Worm (Caenorhabditis elegans): Measurements from ENCODE around the gene K09A9.8.

DNA sequence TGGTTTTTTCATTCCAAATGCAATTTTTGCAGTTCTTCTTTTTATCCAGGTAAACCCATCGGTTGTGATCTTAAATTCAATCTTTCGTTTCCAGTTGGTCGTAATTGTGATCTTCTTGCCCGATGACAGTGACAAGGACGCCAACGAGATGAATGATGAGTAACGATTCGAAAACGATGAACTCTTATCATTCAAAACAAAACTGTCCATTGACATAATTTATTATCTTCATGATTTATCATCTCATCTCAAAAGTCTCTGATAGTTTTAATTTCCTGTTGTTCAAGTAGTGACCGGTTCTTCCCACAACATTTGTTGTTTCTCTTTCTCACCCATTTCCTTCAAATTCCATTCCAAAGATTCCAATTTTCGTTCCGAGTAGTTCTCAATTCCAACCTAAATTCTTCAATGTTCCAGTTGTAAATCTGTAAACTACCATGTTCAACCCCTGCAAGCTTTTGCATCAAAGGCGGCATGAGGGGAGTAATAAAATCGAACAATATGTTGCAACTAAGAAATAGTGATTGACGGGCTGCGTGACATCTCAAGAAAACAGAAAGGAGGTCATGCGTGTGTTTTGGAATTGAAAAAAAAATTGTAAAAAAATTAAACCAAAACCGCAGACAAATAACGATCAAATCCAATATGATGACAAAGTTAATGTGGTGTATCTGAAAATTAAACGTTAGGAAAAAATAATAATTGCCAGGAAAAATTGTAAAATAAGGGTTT lies 29.3 kb upstream of the K09A9.8 start:
- TF ChIP-seq tab-1 (GFP tag; IDR thresholded peaks at IDR 0.05) (no peak), cog-1 (tag; optimal IDR thresholded peaks at IDR 0.05) (no peak), flt-1 (GFP tag; IDR thresholded peaks at IDR 0.05) (no peak)

Measured in whole organism, midembryonic.